Worm (Caenorhabditis elegans): ENCODE data around the gene ugt-37.

DNA sequence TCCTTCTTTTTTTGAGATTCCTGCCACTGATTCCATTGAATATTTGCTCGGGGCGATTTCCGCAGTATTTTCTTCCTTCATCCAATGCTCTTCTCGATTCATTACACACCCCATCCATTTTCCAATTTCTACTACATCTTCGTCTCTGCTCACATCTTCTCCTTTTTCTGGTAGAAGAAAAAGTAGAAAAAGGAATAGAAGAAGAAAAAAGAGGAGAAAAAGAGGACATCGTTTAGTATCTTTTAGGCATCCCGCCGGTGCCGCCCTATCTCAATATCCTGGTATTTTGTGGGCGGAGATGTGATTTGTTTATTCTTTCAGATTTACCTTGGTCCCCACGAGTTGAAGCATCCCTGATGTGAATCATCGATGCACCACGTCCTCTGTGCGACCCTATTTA, 30.1 kb upstream of the ugt-37 start, which contains the start of gene lgc-39:
- TF ChIP-seq ceh-9 (tag; optimal IDR thresholded peaks at IDR 0.05): no peak
- TF ChIP-seq pha-4 (tag; optimal IDR thresholded peaks at IDR 0.05): no peak
- TF ChIP-seq pqm-1 (tag; optimal IDR thresholded peaks at IDR 0.05): no peak
- TF ChIP-seq elt-4 (tag; optimal IDR thresholded peaks at IDR 0.05): no peak
- TF ChIP-seq ahr-1 (tag; optimal IDR thresholded peaks at IDR 0.05): no peak
- TF ChIP-seq ceh-30 (tag; optimal IDR thresholded peaks at IDR 0.05): no peak
- no peak for TF ChIP-seq hlh-6 (tag; optimal IDR thresholded peaks at IDR 0.05)
- no peak for TF ChIP-seq unc-86 (tag; optimal IDR thresholded peaks at IDR 0.05)
- TF ChIP-seq nfya-1 (tag; optimal IDR thresholded peaks at IDR 0.05): no peak
